Worm (Caenorhabditis elegans): ENCODE results near the gene srh-82.

DNA sequence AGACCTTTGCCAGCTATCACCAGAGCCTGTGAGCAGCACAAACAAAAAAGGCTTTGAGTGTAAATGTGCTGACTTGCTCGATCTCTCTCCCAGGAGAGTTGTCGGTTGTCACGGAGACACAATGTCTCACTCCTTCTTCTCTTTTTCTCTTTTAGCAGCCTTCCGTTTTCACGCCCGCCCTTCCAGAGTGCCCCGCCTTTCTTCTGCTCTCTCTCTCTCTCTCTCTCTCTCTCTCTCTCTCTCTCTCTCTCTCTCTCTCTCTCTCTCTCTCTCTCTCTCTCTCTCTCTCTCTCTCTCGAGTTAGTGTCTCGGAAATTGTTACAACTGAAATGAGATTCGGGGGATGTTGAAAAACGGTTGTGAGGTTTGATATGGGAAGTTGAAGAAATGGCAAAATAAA is 28.5 kb downstream of the srh-82 start:
- no peak for TF ChIP-seq daf-12 (tag; optimal IDR thresholded peaks at IDR 0.05)
- no peak for TF ChIP-seq snpc-4 (tag; optimal IDR thresholded peaks at IDR 0.05)
- no peak for TF ChIP-seq pha-4 (tag; optimal IDR thresholded peaks at IDR 0.05)
- no peak for TF ChIP-seq fkh-10 (GFP tag; optimal IDR thresholded peaks at IDR 0.05)

All from whole organism, L3 larva.